Worm (Caenorhabditis elegans) whole organism, midembryonic: ENCODE data around the gene B0303.7.

Source experiments
- flt-1 ChIP-seq: fragments of 200-800 bp; sonication (Bioruptor generic); IDR thresholded peaks from 2 replicates; pipeline ENCODE4 v1.3.6; 2022; ENCODE audit warnings: missing genetic modification characterization, missing compliant biosample characterization
- klf-2 ChIP-seq: fragments of 200-800 bp; sonication (Bioruptor generic); conservative IDR thresholded peaks from 2 replicates; pipeline ENCODE4 v1.3.6; 2022; ENCODE audit warnings: missing genetic modification reagents, missing genetic modification characterization, missing compliant biosample characterization
- med-1 ChIP-seq: sonication (generic microtip); optimal IDR thresholded peaks from 2 replicates; lab custom pipeline; 2017; ENCODE audit warnings: missing genetic modification characterization, mild to moderate bottlenecking, missing compliant biosample characterization, antibody characterized with exemption, missing genetic modification reagents; ENCODE audit not compliant: insufficient read depth
- ref-1 ChIP-seq: fragments of 200-800 bp; sonication (Bioruptor generic); conservative IDR thresholded peaks from 2 replicates; pipeline ENCODE4 v1.3.6; 2022; ENCODE audit warnings: missing genetic modification reagents, missing genetic modification characterization, missing compliant biosample characterization
- ztf-29 ChIP-seq: fragments of 200-800 bp; sonication (Bioruptor generic); IDR thresholded peaks from 2 replicates; pipeline ENCODE4 v1.3.6; 2022; ENCODE audit warnings: missing genetic modification reagents, missing genetic modification characterization, missing compliant biosample characterization

ce11 chrIII:8663143-8663542 lies 30.3 kb upstream of the B0303.7 start:
- TF ChIP-seq flt-1 (GFP tag; lab: Robert Waterston, UW) (no peak), ref-1 (GFP tag; lab: Robert Waterston, UW) (no peak), med-1 (GFP tag; lab: Kevin White, UChicago) (no peak), klf-2 (GFP tag; lab: Robert Waterston, UW) (no peak), ztf-29 (GFP tag; lab: Robert Waterston, UW) (no peak)
